Worm (Caenorhabditis elegans) whole organism, L2 larva: ENCODE results near the gene F07C6.3.

Experiments used
- C34F6.9 ChIP-seq: fragments of 150-350 bp; optimal IDR thresholded peaks from 2 replicates; lab custom pipeline; 2014; ENCODE audit warnings: missing biosample characterization, missing genetic modification characterization
- F13H6.1 ChIP-seq: sonication (generic microtip); optimal IDR thresholded peaks from 2 replicates; lab custom pipeline; 2016; ENCODE audit warnings: missing genetic modification characterization, missing compliant biosample characterization
- R02D3.7 ChIP-seq: fragments of 150-350 bp; optimal IDR thresholded peaks from 2 replicates; lab custom pipeline; 2014; ENCODE audit warnings: missing biosample characterization, missing genetic modification characterization
- alr-1 ChIP-seq: fragments of 150-350 bp; optimal IDR thresholded peaks from 2 replicates; lab custom pipeline; 2014; ENCODE audit warnings: missing biosample characterization, missing genetic modification characterization
- aly-2 ChIP-seq: fragments of 150-350 bp; optimal IDR thresholded peaks from 2 replicates; lab custom pipeline; 2014; ENCODE audit warnings: missing biosample characterization, missing genetic modification characterization
- ama-1 ChIP-seq: fragments of 150-350 bp; optimal IDR thresholded peaks from 2 replicates; lab custom pipeline; 2018; ENCODE audit warnings: inconsistent platforms
- blmp-1 ChIP-seq: sonication (generic microtip); optimal IDR thresholded peaks from 2 replicates; lab custom pipeline; 2017; ENCODE audit warnings: missing genetic modification characterization, mild to moderate bottlenecking, missing compliant biosample characterization, antibody characterized with exemption, moderate library complexity; ENCODE audit not compliant: insufficient read depth
- ceh-16 ChIP-seq: fragments of 150-350 bp; optimal IDR thresholded peaks from 2 replicates; lab custom pipeline; 2014; ENCODE audit warnings: missing biosample characterization, missing genetic modification characterization
- ceh-82 ChIP-seq: fragments of 150-350 bp; optimal IDR thresholded peaks from 2 replicates; lab custom pipeline; 2014; ENCODE audit warnings: missing biosample characterization, missing genetic modification characterization
- crh-2 ChIP-seq: sonication (generic microtip); optimal IDR thresholded peaks from 2 replicates; lab custom pipeline; 2017; ENCODE audit warnings: missing biosample characterization, missing genetic modification characterization
- dmd-4 ChIP-seq: sonication (generic microtip); optimal IDR thresholded peaks from 2 replicates; lab custom pipeline; 2017; ENCODE audit warnings: missing biosample characterization, missing genetic modification characterization
- egl-27 ChIP-seq: sonication (generic microtip); optimal IDR thresholded peaks from 3 replicates; lab custom pipeline; 2017; ENCODE audit warnings: missing biosample characterization, missing genetic modification reagents, missing genetic modification characterization
- elt-1 ChIP-seq: fragments of 150-350 bp; optimal IDR thresholded peaks from 2 replicates; lab custom pipeline; 2014; ENCODE audit warnings: missing biosample characterization, missing genetic modification characterization
- elt-3 ChIP-seq: sonication (generic microtip); optimal IDR thresholded peaks from 2 replicates; lab custom pipeline; 2017; ENCODE audit warnings: missing biosample characterization, missing genetic modification characterization
- fos-1 ChIP-seq: fragments of 150-350 bp; optimal IDR thresholded peaks from 2 replicates; lab custom pipeline; 2014; ENCODE audit warnings: missing biosample characterization, missing genetic modification characterization
- lin-11 ChIP-seq: fragments of 150-350 bp; sonication (generic microtip); optimal IDR thresholded peaks from 2 replicates; lab custom pipeline; 2014; ENCODE audit warnings: missing biosample characterization, missing genetic modification characterization, inconsistent platforms, mixed read lengths
- lin-13 ChIP-seq: fragments of 150-350 bp; optimal IDR thresholded peaks from 2 replicates; lab custom pipeline; 2014; ENCODE audit warnings: missing biosample characterization, missing genetic modification reagents, missing genetic modification characterization
- lin-39 ChIP-seq: fragments of 150-350 bp; optimal IDR thresholded peaks from 2 replicates; lab custom pipeline; 2014; ENCODE audit warnings: missing biosample characterization, missing genetic modification reagents, missing genetic modification characterization
- lsy-2 ChIP-seq, 2 experiments: fragments of 150-350 bp in 1 of 2; sonication (generic microtip) in 1 of 2; optimal IDR thresholded peaks; 2 replicates each; lab custom pipeline; 2014 to 2017; ENCODE audit warnings: missing biosample characterization in 2 of 2, missing genetic modification characterization in 2 of 2
- mbf-1 ChIP-seq: sonication (generic microtip); optimal IDR thresholded peaks from 2 replicates; lab custom pipeline; 2017; ENCODE audit warnings: missing biosample characterization, missing genetic modification characterization
- mdl-1 ChIP-seq, 2 experiments: fragments of 150-350 bp in 1 of 2; sonication (generic microtip) in 1 of 2; optimal IDR thresholded peaks; 2 replicates each; lab custom pipeline; 2017; ENCODE audit warnings: missing biosample characterization in 2 of 2, missing genetic modification characterization in 2 of 2
- nhr-129 ChIP-seq: fragments of 150-350 bp; optimal IDR thresholded peaks from 2 replicates; lab custom pipeline; 2014; ENCODE audit warnings: missing biosample characterization, missing genetic modification characterization
- nhr-21 ChIP-seq: fragments of 150-350 bp; optimal IDR thresholded peaks from 2 replicates; lab custom pipeline; 2014; ENCODE audit warnings: missing biosample characterization, missing genetic modification characterization
- nhr-23 ChIP-seq: fragments of 150-350 bp; optimal IDR thresholded peaks from 2 replicates; lab custom pipeline; 2014; ENCODE audit warnings: missing biosample characterization, missing genetic modification reagents, missing genetic modification characterization
- nhr-237 ChIP-seq: fragments of 150-350 bp; optimal IDR thresholded peaks from 2 replicates; lab custom pipeline; 2014; ENCODE audit warnings: missing biosample characterization, missing genetic modification characterization
- nhr-25 ChIP-seq: fragments of 150-350 bp; sonication (generic microtip); optimal IDR thresholded peaks from 3 replicates; lab custom pipeline; 2014; ENCODE audit warnings: missing biosample characterization, missing genetic modification characterization
- nhr-6 ChIP-seq: fragments of 150-350 bp; optimal IDR thresholded peaks from 2 replicates; lab custom pipeline; 2014; ENCODE audit warnings: missing biosample characterization, missing genetic modification characterization
- sem-4 ChIP-seq: fragments of 150-350 bp; optimal IDR thresholded peaks from 2 replicates; lab custom pipeline; 2014; ENCODE audit warnings: missing biosample characterization, missing genetic modification reagents, missing genetic modification characterization
- skn-1 ChIP-seq: sonication (generic microtip); optimal IDR thresholded peaks from 2 replicates; lab custom pipeline; 2017; ENCODE audit warnings: missing biosample characterization, missing genetic modification characterization
- sma-3 ChIP-seq: sonication (generic microtip); optimal IDR thresholded peaks from 2 replicates; lab custom pipeline; 2016; ENCODE audit warnings: missing genetic modification reagents, missing genetic modification characterization, missing compliant biosample characterization
- sma-9 ChIP-seq, 2 experiments: fragments of 150-350 bp in 1 of 2; sonication (generic microtip) in 1 of 2; optimal IDR thresholded peaks; 2 replicates each; lab custom pipeline; 2014 to 2016; ENCODE audit warnings: missing genetic modification characterization in 2 of 2, mild to moderate bottlenecking in 1 of 2, missing biosample characterization in 1 of 2, missing compliant biosample characterization in 1 of 2, missing genetic modification reagents in 1 of 2, moderate library complexity in 1 of 2
- snpc-4 ChIP-seq: fragments of 150-350 bp; optimal IDR thresholded peaks from 2 replicates; lab custom pipeline; 2014; ENCODE audit warnings: missing biosample characterization, missing genetic modification characterization
- unc-55 ChIP-seq: fragments of 150-350 bp; sonication (generic microtip); optimal IDR thresholded peaks from 3 replicates; lab custom pipeline; 2014; ENCODE audit warnings: missing biosample characterization, missing genetic modification reagents, missing genetic modification characterization
- unc-62 ChIP-seq: fragments of 150-350 bp; optimal IDR thresholded peaks from 2 replicates; lab custom pipeline; 2014; ENCODE audit warnings: missing biosample characterization, missing genetic modification reagents, missing genetic modification characterization
- zag-1 ChIP-seq: fragments of 150-350 bp; optimal IDR thresholded peaks from 2 replicates; lab custom pipeline; 2014; ENCODE audit warnings: missing biosample characterization, missing genetic modification characterization
- ztf-1 ChIP-seq: fragments of 200-800 bp; sonication (Bioruptor generic); conservative IDR thresholded peaks from 2 replicates; pipeline ENCODE4 v1.3.6; 2022; ENCODE audit warnings: missing genetic modification characterization, missing compliant biosample characterization
- ztf-11 ChIP-seq: sonication (generic microtip); optimal IDR thresholded peaks from 2 replicates; lab custom pipeline; 2017; ENCODE audit warnings: missing biosample characterization, missing genetic modification characterization
- ztf-4 ChIP-seq: fragments of 150-350 bp; optimal IDR thresholded peaks from 2 replicates; lab custom pipeline; 2014; ENCODE audit warnings: missing biosample characterization, missing genetic modification characterization

Gene F07C6.3

ce11 chrIV:12816636-12817035 lies 27.6 kb downstream of the F07C6.3 start:
- TF ChIP-seq C34F6.9 (tag; lab: Kevin White, UChicago) (no peak), nhr-129 (tag; lab: Kevin White, UChicago) (peak; percentile 3)

ce11 chrIV:12817539-12817938 lies 28.5 kb downstream of the F07C6.3 start:
- TF ChIP-seq unc-55 = peak; percentile 61
- no peak for TF ChIP-seq elt-1 (tag; lab: Kevin White, UChicago)
- TF ChIP-seq lin-13 = no peak
- TF ChIP-seq mbf-1 (tag; lab: Kevin White, UChicago) = no peak
- TF ChIP-seq egl-27 (tag; lab: Kevin White, UChicago) = no peak
- TF ChIP-seq lsy-2 (tag; optimal IDR thresholded peaks at IDR 0.05; lab: Kevin White, UChicago) = no peak
- peak; percentile 9 for TF ChIP-seq C34F6.9 (tag; lab: Kevin White, UChicago)
- TF ChIP-seq nhr-129 (tag; lab: Kevin White, UChicago) = no peak
- TF ChIP-seq nhr-23 (tag; lab: Kevin White, UChicago) = no peak
- TF ChIP-seq ceh-16 (tag; lab: Kevin White, UChicago) = no peak

- TF ChIP-seq nhr-6 (tag; lab: Kevin White, UChicago) (no peak), snpc-4 (tag; lab: Kevin White, UChicago) (no peak), nhr-237 (tag; lab: Kevin White, UChicago) (no peak), ztf-4 (tag; lab: Kevin White, UChicago) (no peak), lin-11 (tag; lab: Kevin White, UChicago) (no peak), dmd-4 (tag; lab: Kevin White, UChicago) (no peak), mbf-1 (tag; lab: Kevin White, UChicago) (no peak), nhr-129 (tag; lab: Kevin White, UChicago) (no peak), sma-3 (GFP tag; lab: Kevin White, UChicago) (no peak), elt-1 (tag; lab: Kevin White, UChicago) (no peak), F13H6.1 (tag; lab: Kevin White, UChicago) (no peak), skn-1 (no peak)
Observed at ce11 chrIV:12825304-12825703, 36.3 kb downstream of the F07C6.3 start, which contains the start of gene M02B1.4. Gene M02B1.4, minus strand, starts transcription at chrIV:12825312.

- TF ChIP-seq ama-1 (no peak), crh-2 (no peak), sma-3 (GFP tag; lab: Kevin White, UChicago) (no peak), lin-39 (tag; lab: Kevin White, UChicago) (no peak), nhr-237 (tag; lab: Kevin White, UChicago) (no peak), blmp-1 (tag; lab: Kevin White, UChicago) (no peak), dmd-4 (tag; lab: Kevin White, UChicago) (no peak), ztf-1 (no peak), R02D3.7 (tag; lab: Kevin White, UChicago) (no peak), nhr-21 (tag; lab: Kevin White, UChicago) (no peak), ztf-11 (tag; lab: Kevin White, UChicago) (no peak), fos-1 (tag; lab: Kevin White, UChicago) (no peak), nhr-25 (tag; lab: Kevin White, UChicago) (no peak), ceh-82 (no peak), C34F6.9 (tag; lab: Kevin White, UChicago) (peak; percentile 27), sma-9 (GFP tag; optimal IDR thresholded peaks at IDR 0.05; lab: Kevin White, UChicago) (no peak), sma-9 (tag; optimal IDR thresholded peaks at IDR 0.05; lab: Kevin White, UChicago) (no peak), ztf-4 (tag; lab: Kevin White, UChicago) (no peak), zag-1 (tag; lab: Kevin White, UChicago) (no peak), unc-62 (GFP tag; lab: Kevin White, UChicago) (no peak), alr-1 (tag; lab: Kevin White, UChicago) (no peak), mbf-1 (tag; lab: Kevin White, UChicago) (no peak), lin-13 (no peak), snpc-4 (tag; lab: Kevin White, UChicago) (no peak), nhr-129 (tag; lab: Kevin White, UChicago) (peak; percentile 27), egl-27 (tag; lab: Kevin White, UChicago) (no peak), lsy-2 (tag; optimal IDR thresholded peaks at IDR 0.05; lab: Kevin White, UChicago) (peak in 1 of 2 experiments; percentile 22), sem-4 (tag; lab: Kevin White, UChicago) (no peak), elt-3 (no peak), mdl-1 (tag; optimal IDR thresholded peaks at IDR 0.05; lab: Kevin White, UChicago) (no peak), unc-55 (peak; percentile 50), aly-2 (tag; lab: Kevin White, UChicago) (no peak)
Observed at ce11 chrIV:12830829-12831392, 41.9 kb downstream of the F07C6.3 start.
